Worm (Caenorhabditis elegans) whole organism, late embryonic: ENCODE data around the gene C33C12.7.

Experiments used
- C08G9.2 ChIP-seq: sonication (generic microtip); optimal IDR thresholded peaks from 2 replicates; lab custom pipeline; 2016; ENCODE audit warnings: mild to moderate bottlenecking, missing genetic modification characterization, moderate library complexity, missing compliant biosample characterization
- C38D4.7 ChIP-seq: fragments of 200-800 bp; sonication (Bioruptor generic); optimal IDR thresholded peaks from 2 replicates; lab custom pipeline; 2018; ENCODE audit warnings: mild to moderate bottlenecking, missing genetic modification characterization, moderate library complexity, missing compliant biosample characterization
- Y22D7AL.16 ChIP-seq: sonication (generic microtip); optimal IDR thresholded peaks from 2 replicates; lab custom pipeline; 2016; ENCODE audit warnings: missing genetic modification characterization, missing compliant biosample characterization
- ahr-1 ChIP-seq: sonication (generic microtip); optimal IDR thresholded peaks from 2 replicates; lab custom pipeline; 2016; ENCODE audit warnings: missing genetic modification characterization, missing compliant biosample characterization
- ama-1 ChIP-seq: fragments of 150-350 bp; optimal IDR thresholded peaks from 2 replicates; lab custom pipeline; 2014
- ceh-18 ChIP-seq: sonication (generic microtip); optimal IDR thresholded peaks from 2 replicates; lab custom pipeline; 2016; ENCODE audit warnings: missing genetic modification characterization, missing compliant biosample characterization
- ceh-19 ChIP-seq: fragments of 200-800 bp; sonication (Bioruptor generic); optimal IDR thresholded peaks from 2 replicates; lab custom pipeline; 2018; ENCODE audit warnings: mild to moderate bottlenecking, missing genetic modification characterization, missing compliant biosample characterization
- ceh-30 ChIP-seq: fragments of 150-350 bp; optimal IDR thresholded peaks from 2 replicates; lab custom pipeline; 2014; ENCODE audit warnings: missing biosample characterization, missing genetic modification characterization
- ceh-34 ChIP-seq: sonication (generic microtip); optimal IDR thresholded peaks from 2 replicates; lab custom pipeline; 2016; ENCODE audit warnings: mild to moderate bottlenecking, missing genetic modification characterization, missing compliant biosample characterization
- ceh-48 ChIP-seq: sonication (generic microtip); optimal IDR thresholded peaks from 2 replicates; lab custom pipeline; 2016; ENCODE audit warnings: missing genetic modification characterization, inconsistent platforms, missing compliant biosample characterization
- ceh-6 ChIP-seq: fragments of 200-800 bp; sonication (Bioruptor generic); optimal IDR thresholded peaks from 2 replicates; lab custom pipeline; 2018; ENCODE audit warnings: mild to moderate bottlenecking, missing genetic modification characterization, missing compliant biosample characterization
- ceh-9 ChIP-seq: sonication (generic microtip); optimal IDR thresholded peaks from 2 replicates; lab custom pipeline; 2016; ENCODE audit warnings: mild to moderate bottlenecking, missing genetic modification characterization, inconsistent platforms, missing compliant biosample characterization
- dve-1 ChIP-seq: sonication (generic microtip); optimal IDR thresholded peaks from 2 replicates; lab custom pipeline; 2017; ENCODE audit warnings: antibody characterized with exemption, mild to moderate bottlenecking, missing genetic modification characterization, missing compliant biosample characterization
- ets-4 ChIP-seq: sonication (generic microtip); optimal IDR thresholded peaks from 2 replicates; lab custom pipeline; 2016; ENCODE audit warnings: missing genetic modification characterization, missing compliant biosample characterization
- eyg-1 ChIP-seq: sonication (generic microtip); optimal IDR thresholded peaks from 2 replicates; lab custom pipeline; 2016; ENCODE audit warnings: missing genotype, missing genetic modification characterization, missing compliant biosample characterization
- fkh-10 ChIP-seq: fragments of 150-350 bp; optimal IDR thresholded peaks from 2 replicates; lab custom pipeline; 2014; ENCODE audit warnings: missing biosample characterization, missing genetic modification reagents, missing genetic modification characterization
- gmeb-2 ChIP-seq: sonication (generic microtip); optimal IDR thresholded peaks from 2 replicates; lab custom pipeline; 2016; ENCODE audit warnings: missing genetic modification characterization, inconsistent platforms, missing compliant biosample characterization
- hlh-30 ChIP-seq: sonication (generic microtip); optimal IDR thresholded peaks from 2 replicates; lab custom pipeline; 2017; ENCODE audit warnings: antibody characterized with exemption, missing genetic modification characterization, missing compliant biosample characterization; ENCODE audit not compliant: insufficient read depth
- lim-6 ChIP-seq: sonication (generic microtip); optimal IDR thresholded peaks from 2 replicates; lab custom pipeline; 2016; ENCODE audit warnings: missing genetic modification characterization, missing compliant biosample characterization
- madf-2 ChIP-seq: sonication (generic microtip); optimal IDR thresholded peaks from 2 replicates; lab custom pipeline; 2017; ENCODE audit warnings: missing genetic modification characterization, missing compliant biosample characterization
- mec-3 ChIP-seq: sonication (generic microtip); optimal IDR thresholded peaks from 2 replicates; lab custom pipeline; 2016; ENCODE audit warnings: borderline replicate concordance, missing genetic modification characterization, missing compliant biosample characterization
- nhr-11 ChIP-seq: fragments of 150-350 bp; optimal IDR thresholded peaks from 2 replicates; lab custom pipeline; 2014; ENCODE audit warnings: missing biosample characterization, missing genetic modification characterization
- nhr-232 ChIP-seq: sonication (generic microtip); optimal IDR thresholded peaks from 2 replicates; lab custom pipeline; 2016; ENCODE audit warnings: missing genetic modification characterization, missing compliant biosample characterization
- npax-4 ChIP-seq: sonication (generic microtip); optimal IDR thresholded peaks from 2 replicates; lab custom pipeline; 2016; ENCODE audit warnings: missing genetic modification characterization, missing compliant biosample characterization
- odd-2 ChIP-seq: sonication (generic microtip); optimal IDR thresholded peaks from 2 replicates; lab custom pipeline; 2017; ENCODE audit warnings: antibody characterized with exemption, mild to moderate bottlenecking, missing genetic modification characterization, missing compliant biosample characterization
- pat-9 ChIP-seq: fragments of 200-800 bp; sonication (Bioruptor generic); optimal IDR thresholded peaks from 2 replicates; lab custom pipeline; 2018; ENCODE audit warnings: mild to moderate bottlenecking, missing genetic modification characterization, moderate library complexity, missing compliant biosample characterization
- pha-4 ChIP-seq: fragments of 150-350 bp; optimal IDR thresholded peaks from 2 replicates; lab custom pipeline; 2018; ENCODE audit warnings: missing biosample characterization, missing genetic modification reagents, missing genetic modification characterization
- rnt-1 ChIP-seq: sonication (generic microtip); optimal IDR thresholded peaks from 2 replicates; lab custom pipeline; 2016; ENCODE audit warnings: missing genetic modification characterization, missing compliant biosample characterization
- sox-2 ChIP-seq: fragments of 200-800 bp; sonication (Bioruptor generic); IDR thresholded peaks from 2 replicates; pipeline ENCODE4 v1.3.6; 2022; ENCODE audit warnings: missing genetic modification reagents, missing genetic modification characterization, missing compliant biosample characterization
- sox-4 ChIP-seq: sonication (generic microtip); optimal IDR thresholded peaks from 2 replicates; lab custom pipeline; 2017; ENCODE audit warnings: mild to moderate bottlenecking, missing genetic modification characterization, inconsistent platforms, missing compliant biosample characterization
- syd-9 ChIP-seq: sonication (generic microtip); optimal IDR thresholded peaks from 2 replicates; lab custom pipeline; 2016; ENCODE audit warnings: mild to moderate bottlenecking, missing genetic modification characterization, moderate library complexity, missing compliant biosample characterization
- ttx-3 ChIP-seq: sonication (generic microtip); optimal IDR thresholded peaks from 2 replicates; lab custom pipeline; 2016; ENCODE audit warnings: missing genetic modification reagents, missing genetic modification characterization, missing compliant biosample characterization
- unc-55 ChIP-seq: sonication (generic microtip); optimal IDR thresholded peaks from 2 replicates; lab custom pipeline; 2017; ENCODE audit warnings: missing biosample characterization, missing genetic modification reagents, missing genetic modification characterization
- ztf-16 ChIP-seq: sonication (generic microtip); optimal IDR thresholded peaks from 2 replicates; lab custom pipeline; 2017; ENCODE audit warnings: missing genetic modification characterization, missing compliant biosample characterization

The C33C12.7 gene

DNA sequence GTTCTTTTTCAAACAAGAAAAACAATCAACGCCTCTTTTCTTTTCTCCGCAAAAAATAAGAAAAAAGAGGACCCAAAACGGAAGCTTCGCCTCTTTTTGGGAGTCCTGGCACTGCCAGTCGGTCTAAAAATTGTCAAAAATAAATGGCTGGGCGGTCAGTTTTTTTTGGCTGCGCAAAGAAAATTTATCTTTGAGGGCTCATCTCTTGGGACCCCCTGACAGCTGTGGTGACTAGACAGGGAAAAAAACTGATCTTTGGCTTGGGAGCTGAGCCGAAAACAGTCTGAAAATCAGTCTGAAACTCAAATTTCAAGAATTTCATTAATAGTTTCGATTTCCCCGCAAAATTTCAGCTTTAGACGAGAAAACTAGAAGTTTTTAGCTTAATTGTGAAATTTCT is 15.3 kb upstream of the C33C12.7 start:
- no peak for TF ChIP-seq ttx-3 (tag; lab: Kevin White, UChicago)
- TF ChIP-seq ets-4 (tag; lab: Kevin White, UChicago) = no peak
- no peak for TF ChIP-seq unc-55 (GFP tag; lab: Kevin White, UChicago)
- no peak for TF ChIP-seq Y22D7AL.16 (tag; lab: Kevin White, UChicago)
- no peak for TF ChIP-seq C38D4.7
- TF ChIP-seq nhr-11 = no peak
- TF ChIP-seq sox-2 (GFP tag; lab: Robert Waterston, UW) = no peak
- no peak for TF ChIP-seq pha-4 (tag; lab: Kevin White, UChicago)
- TF ChIP-seq madf-2 (tag; lab: Kevin White, UChicago) = no peak

DNA sequence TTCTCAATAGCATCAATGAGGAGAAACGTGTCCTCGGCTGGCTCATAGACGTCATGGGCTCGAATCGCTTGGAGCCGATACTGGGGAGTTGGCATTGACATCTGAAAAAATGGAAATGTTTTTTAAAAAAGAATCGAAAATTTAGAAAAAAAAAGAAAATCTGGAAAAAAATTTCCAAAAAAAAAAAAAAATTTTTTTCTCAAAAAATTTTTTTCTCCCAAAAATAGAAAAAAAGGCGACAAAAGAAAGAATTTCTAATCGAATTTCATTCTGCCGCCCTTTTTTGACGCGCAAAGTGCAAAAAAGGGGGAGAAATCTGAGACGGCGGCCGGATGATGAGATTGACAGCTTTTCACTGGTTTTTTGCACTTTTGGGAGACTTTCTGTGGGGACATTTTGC is 14.1 kb upstream of the C33C12.7 start, which contains the start of gene mtq-2:
mtq-2 (minus strand) TSS at position 101 of the 400 bp plus-strand sequence.
- TF ChIP-seq unc-55 (GFP tag; lab: Kevin White, UChicago) (no peak), syd-9 (tag; lab: Kevin White, UChicago) (no peak), fkh-10 (GFP tag; lab: Kevin White, UChicago) (no peak), ceh-30 (tag; lab: Kevin White, UChicago) (no peak), nhr-232 (tag; lab: Kevin White, UChicago) (no peak), gmeb-2 (tag; lab: Kevin White, UChicago) (no peak), eyg-1 (no peak), Y22D7AL.16 (tag; lab: Kevin White, UChicago) (no peak), pat-9 (tag; lab: Kevin White, UChicago) (no peak), ceh-48 (no peak), ttx-3 (tag; lab: Kevin White, UChicago) (no peak), ztf-16 (tag; lab: Kevin White, UChicago) (no peak), odd-2 (no peak), rnt-1 (tag; lab: Kevin White, UChicago) (no peak), C38D4.7 (no peak), lim-6 (tag; lab: Kevin White, UChicago) (no peak)

DNA sequence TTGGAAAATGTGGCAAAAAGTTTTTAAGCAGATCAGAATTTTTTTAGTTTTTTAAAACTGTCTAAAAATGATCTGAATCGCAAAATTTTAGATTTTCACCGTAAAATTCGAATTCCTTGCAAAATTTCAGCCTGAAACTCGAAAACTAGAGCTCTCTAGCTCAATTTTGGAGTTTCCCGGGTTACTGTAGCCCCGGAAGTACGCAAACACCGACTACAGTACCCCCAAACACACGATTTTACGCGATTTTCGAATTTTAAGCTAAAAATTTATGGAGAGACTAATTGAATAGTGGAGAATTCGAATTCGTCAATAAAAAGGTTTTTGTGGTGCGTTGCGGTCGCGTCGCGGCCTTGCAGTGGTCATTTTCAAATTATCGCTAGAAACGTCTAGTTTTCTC is 11.5 kb upstream of the C33C12.7 start:
- no peak for TF ChIP-seq odd-2

DNA sequence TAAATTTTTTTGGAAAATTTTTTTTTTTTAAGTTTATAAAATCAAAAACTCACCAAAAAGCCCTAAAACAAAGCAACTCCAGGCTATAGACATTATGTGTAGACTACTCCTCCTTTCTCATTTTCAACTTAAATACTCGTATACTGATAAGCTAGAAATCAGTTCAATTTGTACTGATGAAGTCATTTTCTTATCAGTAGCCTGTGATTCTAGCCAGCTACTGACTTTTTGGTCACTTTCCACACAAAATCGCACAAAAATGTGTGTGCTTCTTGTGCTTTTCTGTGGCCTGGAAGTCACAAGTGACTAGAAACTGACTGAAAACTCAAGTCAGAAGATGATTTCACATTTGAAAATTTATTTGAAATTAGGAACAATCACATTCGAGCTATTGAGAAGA is 11.1 kb upstream of the C33C12.7 start, which contains the start of gene gba-2:
gba-2 (minus strand) TSS at position 106 of the 400 bp plus-strand sequence.
- no peak for TF ChIP-seq nhr-11
- no peak for TF ChIP-seq hlh-30 (tag; lab: Kevin White, UChicago)
- no peak for TF ChIP-seq madf-2 (tag; lab: Kevin White, UChicago)
- TF ChIP-seq ceh-19 (GFP tag; lab: Kevin White, UChicago) = no peak
- no peak for TF ChIP-seq npax-4 (tag; lab: Kevin White, UChicago)
- no peak for TF ChIP-seq ahr-1 (tag; lab: Kevin White, UChicago)
- no peak for TF ChIP-seq sox-4 (tag; lab: Kevin White, UChicago)

DNA sequence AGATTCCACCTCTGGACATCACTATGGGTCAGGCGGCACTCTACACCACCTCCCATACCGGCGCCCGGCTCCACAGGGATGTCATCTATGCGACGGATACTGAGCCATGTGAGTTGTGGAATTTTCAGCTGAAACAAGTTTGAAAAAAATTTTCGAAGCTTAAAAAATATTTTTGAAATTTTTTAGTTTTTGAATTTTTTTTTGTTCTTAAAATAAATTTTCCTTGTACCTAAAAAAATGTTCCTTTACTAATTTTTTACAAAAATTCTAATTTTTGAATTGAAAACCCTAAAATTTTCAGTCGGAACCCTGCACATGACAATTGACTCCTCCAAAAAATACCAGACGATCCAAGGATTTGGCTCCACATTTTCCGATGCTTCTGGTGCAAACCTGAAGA is 2.5 kb upstream of the C33C12.7 start:
- TF ChIP-seq ceh-9 (tag; lab: Kevin White, UChicago) (no peak), ztf-16 (tag; lab: Kevin White, UChicago) (no peak), C08G9.2 (tag; lab: Kevin White, UChicago) (no peak), mec-3 (tag; lab: Kevin White, UChicago) (no peak), dve-1 (tag; lab: Kevin White, UChicago) (no peak), ceh-34 (no peak), ceh-18 (tag; lab: Kevin White, UChicago) (no peak), pat-9 (tag; lab: Kevin White, UChicago) (no peak), ceh-6 (GFP tag; lab: Kevin White, UChicago) (no peak), ets-4 (tag; lab: Kevin White, UChicago) (no peak), ama-1 (lab: Kevin White, UChicago) (no peak)
